Worm (Caenorhabditis elegans) whole organism, young adult: ENCODE data around the gene gst-9.
A peak's percentile ranks its signal among the peaks of the same experiment; 100 is the strongest.

Experiments
- B0019.2 ChIP-seq: fragments of 200-800 bp; sonication (Bioruptor generic); conservative IDR thresholded peaks from 2 replicates; pipeline ENCODE4 v1.3.6; 2022; ENCODE audit warnings: missing genetic modification reagents, missing genetic modification characterization, missing compliant biosample characterization
- D2030.7 ChIP-seq: fragments of 200-800 bp; sonication (Bioruptor generic); IDR thresholded peaks from 2 replicates; pipeline ENCODE4 v1.3.6; 2022; ENCODE audit warnings: missing genetic modification reagents, missing genetic modification characterization, missing compliant biosample characterization
- F10E7.11 ChIP-seq: sonication (generic microtip); optimal IDR thresholded peaks from 2 replicates; lab custom pipeline; 2017; ENCODE audit warnings: mild to moderate bottlenecking, missing genetic modification characterization, moderate library complexity, missing compliant biosample characterization
- F57A8.1 ChIP-seq: fragments of 200-800 bp; sonication (Bioruptor generic); optimal IDR thresholded peaks from 2 replicates; lab custom pipeline; 2018; ENCODE audit warnings: mild to moderate bottlenecking, missing genetic modification characterization, moderate library complexity, missing compliant biosample characterization
- T26A5.8 ChIP-seq: sonication (generic microtip); optimal IDR thresholded peaks from 2 replicates; lab custom pipeline; 2016; ENCODE audit warnings: missing genetic modification characterization, missing compliant biosample characterization
- Y79H2A.3 ChIP-seq: fragments of 200-800 bp; sonication (Bioruptor generic); conservative IDR thresholded peaks from 2 replicates; pipeline ENCODE4 v1.3.6; 2022; ENCODE audit warnings: missing genetic modification reagents, missing genetic modification characterization, missing compliant biosample characterization
- aptf-3 ChIP-seq: fragments of 200-800 bp; sonication (Bioruptor generic); IDR thresholded peaks from 2 replicates; pipeline ENCODE4 v1.3.6; 2022; ENCODE audit warnings: missing genetic modification characterization, missing compliant biosample characterization
- bed-2 ChIP-seq: fragments of 200-800 bp; sonication (Bioruptor generic); IDR thresholded peaks from 2 replicates; pipeline ENCODE4 v1.3.6; 2022; ENCODE audit warnings: missing genetic modification reagents, missing genetic modification characterization, missing compliant biosample characterization
- cebp-1 ChIP-seq, 2 experiments: fragments of 200-800 bp in 1 of 2; sonication (Bioruptor generic) in 1 of 2; sonication (generic microtip) in 1 of 2; IDR thresholded peaks in 1 of 2; optimal IDR thresholded peaks in 1 of 2; 2 replicates each; pipeline versions ENCODE4 v1.3.6 to Lab custom; 2017 to 2022; ENCODE audit warnings: missing compliant biosample characterization in 2 of 2, missing genetic modification characterization in 2 of 2, mild to moderate bottlenecking in 1 of 2, missing genetic modification reagents in 1 of 2, moderate library complexity in 1 of 2
- ceh-27 ChIP-seq: fragments of 200-800 bp; sonication (Bioruptor generic); optimal IDR thresholded peaks from 2 replicates; lab custom pipeline; 2018; ENCODE audit warnings: mild to moderate bottlenecking, missing genetic modification characterization, moderate library complexity, missing compliant biosample characterization
- die-1 ChIP-seq: sonication (generic microtip); optimal IDR thresholded peaks from 2 replicates; lab custom pipeline; 2016; ENCODE audit warnings: missing genotype, mild to moderate bottlenecking, missing genetic modification characterization, missing compliant biosample characterization
- dox-1 ChIP-seq: fragments of 200-800 bp; sonication (Bioruptor generic); IDR thresholded peaks from 2 replicates; pipeline ENCODE4 v1.3.6; 2022; ENCODE audit warnings: missing genetic modification reagents, missing genetic modification characterization, missing compliant biosample characterization
- dpff-1 ChIP-seq: sonication (generic microtip); optimal IDR thresholded peaks from 2 replicates; lab custom pipeline; 2017; ENCODE audit warnings: mild to moderate bottlenecking, missing genetic modification characterization, missing compliant biosample characterization
- dpl-1 ChIP-seq: fragments of 150-350 bp; optimal IDR thresholded peaks from 2 replicates; lab custom pipeline; 2014; ENCODE audit warnings: missing biosample characterization, missing genetic modification reagents, missing genetic modification characterization
- efl-1 ChIP-seq: fragments of 150-350 bp; optimal IDR thresholded peaks from 2 replicates; lab custom pipeline; 2014; ENCODE audit warnings: missing biosample characterization, missing genetic modification reagents, missing genetic modification characterization
- egrh-3 ChIP-seq: fragments of 200-800 bp; sonication (Bioruptor generic); IDR thresholded peaks from 2 replicates; pipeline ENCODE4 v1.3.6; 2022; ENCODE audit warnings: missing genetic modification reagents, missing genetic modification characterization, missing compliant biosample characterization
- hlh-26 ChIP-seq: fragments of 200-800 bp; sonication (Bioruptor generic); conservative IDR thresholded peaks from 2 replicates; pipeline ENCODE4 v1.3.6; 2022; ENCODE audit warnings: missing genetic modification reagents, missing genetic modification characterization, missing compliant biosample characterization
- hmg-1.2 ChIP-seq: fragments of 200-800 bp; sonication (Bioruptor generic); IDR thresholded peaks from 2 replicates; pipeline ENCODE4 v1.3.6; 2022; ENCODE audit warnings: missing genetic modification reagents, missing genetic modification characterization, missing compliant biosample characterization
- hsf-1 ChIP-seq: fragments of 200-800 bp; sonication (Bioruptor generic); IDR thresholded peaks from 2 replicates; pipeline ENCODE4 v1.3.6; 2022; ENCODE audit warnings: missing genetic modification reagents, missing genetic modification characterization, missing compliant biosample characterization
- lin-40 ChIP-seq: sonication (generic microtip); optimal IDR thresholded peaks from 2 replicates; lab custom pipeline; 2016; ENCODE audit warnings: missing genetic modification characterization, mild to moderate bottlenecking, missing compliant biosample characterization, missing genotype, missing genetic modification reagents
- lin-54 ChIP-seq: fragments of 200-800 bp; sonication (Bioruptor generic); optimal IDR thresholded peaks from 2 replicates; lab custom pipeline; 2018; ENCODE audit warnings: mild to moderate bottlenecking, missing genetic modification characterization, missing compliant biosample characterization
- lir-1 ChIP-seq: fragments of 200-800 bp; sonication (Bioruptor generic); conservative IDR thresholded peaks from 2 replicates; pipeline ENCODE4 v1.3.6; 2022; ENCODE audit warnings: missing genetic modification reagents, missing genetic modification characterization, missing compliant biosample characterization
- lsl-1 ChIP-seq: fragments of 200-800 bp; sonication (Bioruptor generic); optimal IDR thresholded peaks from 2 replicates; lab custom pipeline; 2018; ENCODE audit warnings: mild to moderate bottlenecking, missing genetic modification characterization, moderate library complexity, missing compliant biosample characterization
- madf-10 ChIP-seq: sonication (generic microtip); optimal IDR thresholded peaks from 2 replicates; lab custom pipeline; 2016; ENCODE audit warnings: mild to moderate bottlenecking, missing genetic modification characterization, missing compliant biosample characterization
- madf-3 ChIP-seq: fragments of 200-800 bp; sonication (Bioruptor generic); IDR thresholded peaks from 2 replicates; pipeline ENCODE4 v1.3.6; 2022; ENCODE audit warnings: missing genetic modification reagents, missing genetic modification characterization, missing compliant biosample characterization
- madf-6 ChIP-seq: fragments of 200-800 bp; sonication (Bioruptor generic); IDR thresholded peaks from 2 replicates; pipeline ENCODE4 v1.3.6; 2022; ENCODE audit warnings: missing genetic modification reagents, missing genetic modification characterization, missing compliant biosample characterization
- madf-8 ChIP-seq: fragments of 200-800 bp; sonication (Bioruptor generic); conservative IDR thresholded peaks from 2 replicates; pipeline ENCODE4 v1.3.6; 2022; ENCODE audit warnings: missing genetic modification reagents, missing genetic modification characterization, missing compliant biosample characterization
- mcd-1 ChIP-seq: fragments of 200-800 bp; sonication (Bioruptor generic); IDR thresholded peaks from 2 replicates; pipeline ENCODE4 v1.3.6; 2022; ENCODE audit warnings: missing genetic modification reagents, missing genetic modification characterization, missing compliant biosample characterization
- nfya-2 ChIP-seq: fragments of 200-800 bp; sonication (Bioruptor generic); IDR thresholded peaks from 2 replicates; pipeline ENCODE4 v1.3.6; 2022; ENCODE audit warnings: missing genetic modification reagents, missing genetic modification characterization, missing compliant biosample characterization
- nfyb-1 ChIP-seq: fragments of 200-800 bp; sonication (Bioruptor generic); IDR thresholded peaks from 2 replicates; pipeline ENCODE4 v1.3.6; 2022; ENCODE audit warnings: missing genetic modification reagents, missing genetic modification characterization, missing compliant biosample characterization
- nhr-179 ChIP-seq: sonication (generic microtip); optimal IDR thresholded peaks from 2 replicates; lab custom pipeline; 2016; ENCODE audit warnings: mild to moderate bottlenecking, missing genetic modification characterization, missing compliant biosample characterization
- nhr-80 ChIP-seq: sonication (generic microtip); optimal IDR thresholded peaks from 2 replicates; lab custom pipeline; 2016; ENCODE audit warnings: missing genetic modification characterization, missing compliant biosample characterization
- pha-4 ChIP-seq: fragments of 150-350 bp; sonication (generic microtip); optimal IDR thresholded peaks from 2 replicates; lab custom pipeline; 2014; ENCODE audit warnings: missing biosample characterization, missing genetic modification reagents, missing genetic modification characterization
- sdz-38 ChIP-seq: sonication (generic microtip); optimal IDR thresholded peaks from 2 replicates; lab custom pipeline; 2016; ENCODE audit warnings: missing genotype, missing genetic modification characterization, missing compliant biosample characterization
- snpc-1.1 ChIP-seq: sonication (generic microtip); optimal IDR thresholded peaks from 2 replicates; lab custom pipeline; 2017; ENCODE audit warnings: missing genetic modification characterization, mild to moderate bottlenecking, missing compliant biosample characterization, antibody characterized with exemption, moderate library complexity, missing genotype, missing genetic modification reagents; ENCODE audit not compliant: insufficient read depth
- snpc-1.3 ChIP-seq: sonication (generic microtip); optimal IDR thresholded peaks from 2 replicates; lab custom pipeline; 2017; ENCODE audit warnings: missing genetic modification characterization, mild to moderate bottlenecking, missing compliant biosample characterization, antibody characterized with exemption, moderate library complexity, missing genotype, missing genetic modification reagents; ENCODE audit not compliant: insufficient read depth
- somi-1 ChIP-seq: fragments of 200-800 bp; sonication (Bioruptor generic); optimal IDR thresholded peaks from 2 replicates; lab custom pipeline; 2018; ENCODE audit warnings: mild to moderate bottlenecking, missing genetic modification characterization, missing compliant biosample characterization
- sptf-2 ChIP-seq: fragments of 200-800 bp; sonication (Bioruptor generic); optimal IDR thresholded peaks from 2 replicates; lab custom pipeline; 2018; ENCODE audit warnings: mild to moderate bottlenecking, missing genetic modification characterization, missing compliant biosample characterization
- tbp1 ChIP-seq: fragments of 200-800 bp; sonication (Bioruptor generic); optimal IDR thresholded peaks from 2 replicates; lab custom pipeline; 2018; ENCODE audit warnings: mild to moderate bottlenecking, missing genetic modification characterization, missing compliant biosample characterization

The gst-9 gene

ce11 chrII:4879629-4880028 is 11.8 kb upstream of the gst-9 start, which contains the start of gene gst-6:
gst-6 (plus strand) TSS chrII:4879891.
- no peak for TF ChIP-seq lin-54 (GFP tag; lab: Kevin White, UChicago)
- TF ChIP-seq nhr-80 (tag; lab: Kevin White, UChicago), result peak; percentile 29
- TF ChIP-seq, all 124 proteins: peak for 1

ce11 chrII:4881727-4882126 is 9.7 kb upstream of the gst-9 start, which contains the start of gene gst-7:
gst-7 (plus strand) TSS chrII:4882062.
- TF ChIP-seq T26A5.8 (tag; lab: Kevin White, UChicago) (no peak), lin-40 (peak; percentile 28), sptf-2 (no peak), mcd-1 (no peak), egrh-3 (no peak), tbp1 (GFP tag; lab: Kevin White, UChicago) (peak; percentile 41), hmg-1.2 (GFP tag; lab: Robert Waterston, UW) (peak; percentile 58; the same call in 1 of the 2 replicates), hsf-1 (GFP tag; lab: Robert Waterston, UW) (peak; percentile 44; the same call in 1 of the 2 replicates), nfyb-1 (GFP tag; lab: Robert Waterston, UW) (0 out of 2 replicates have a peak, but pooled peaks have one; percentile 32), ceh-27 (peak; percentile 38), nfya-2 (no peak), nhr-80 (tag; lab: Kevin White, UChicago) (peak; percentile 58), dpl-1 (GFP tag; lab: Kevin White, UChicago) (peak; percentile 48), aptf-3 (GFP tag; lab: Robert Waterston, UW) (0 out of 2 replicates have a peak, but pooled peaks have one; percentile 60), cebp-1 (GFP tag; IDR thresholded peaks at IDR 0.05; lab: Robert Waterston, UW) (no peak), cebp-1 (tag; optimal IDR thresholded peaks at IDR 0.05; lab: Kevin White, UChicago) (peak; percentile 1), hlh-26 (GFP tag; lab: Robert Waterston, UW) (no peak), dox-1 (0 out of 2 replicates have a peak, but pooled peaks have one; percentile 7), efl-1 (GFP tag; lab: Kevin White, UChicago) (peak; percentile 68), lin-54 (GFP tag; lab: Kevin White, UChicago) (peak; percentile 18), F57A8.1 (GFP tag; lab: Kevin White, UChicago) (no peak), snpc-1.3 (tag; lab: Kevin White, UChicago) (no peak), madf-8 (GFP tag; lab: Robert Waterston, UW) (peak; percentile 35; the same call in 1 of the 2 replicates), lsl-1 (GFP tag; lab: Kevin White, UChicago) (peak; percentile 10), D2030.7 (peak; percentile 25; the same call in 1 of the 2 replicates), B0019.2 (GFP tag; lab: Robert Waterston, UW) (no peak), madf-6 (GFP tag; lab: Robert Waterston, UW) (peak; percentile 72)

- no peak for TF ChIP-seq somi-1
- TF ChIP-seq die-1, result no peak
- no peak for TF ChIP-seq lir-1 (GFP tag; lab: Robert Waterston, UW)
- no peak for TF ChIP-seq nhr-179
- TF ChIP-seq bed-2 (GFP tag; lab: Robert Waterston, UW), result no peak
- no peak for TF ChIP-seq nhr-80 (tag; lab: Kevin White, UChicago)
- no peak for TF ChIP-seq madf-10 (tag; lab: Kevin White, UChicago)
- TF ChIP-seq dpff-1 (tag; lab: Kevin White, UChicago), result no peak
- TF ChIP-seq madf-3 (GFP tag; lab: Robert Waterston, UW), result no peak
- no peak for TF ChIP-seq cebp-1 (GFP tag; IDR thresholded peaks at IDR 0.05; lab: Robert Waterston, UW)
- no peak for TF ChIP-seq cebp-1 (tag; optimal IDR thresholded peaks at IDR 0.05; lab: Kevin White, UChicago)
- no peak for TF ChIP-seq madf-8 (GFP tag; lab: Robert Waterston, UW)
- TF ChIP-seq pha-4 (tag; lab: Kevin White, UChicago), result no peak
- TF ChIP-seq snpc-1.1, result no peak
- no peak for TF ChIP-seq sdz-38
- no peak for TF ChIP-seq Y79H2A.3
- TF ChIP-seq F10E7.11 (tag; lab: Kevin White, UChicago), result no peak
Measured at ce11 chrII:4882498-4882897, 8.9 kb upstream of the gst-9 start.
